Worm (Caenorhabditis elegans) whole organism, mixed stage, embryonic: ENCODE measurements around the gene F40F8.5.

Experiments used
- M03D4.4 ChIP-seq: sonication (generic microtip); optimal IDR thresholded peaks from 2 replicates; lab custom pipeline; 2017; ENCODE audit warnings: mild to moderate bottlenecking, missing genetic modification characterization, missing compliant biosample characterization
- bed-3 ChIP-seq: fragments of 200-800 bp; sonication (Bioruptor generic); optimal IDR thresholded peaks from 3 replicates; lab custom pipeline; 2018; ENCODE audit warnings: mild to moderate bottlenecking, missing genetic modification characterization, moderate library complexity, missing compliant biosample characterization
- blmp-1 ChIP-seq: fragments of 150-350 bp; optimal IDR thresholded peaks from 2 replicates; lab custom pipeline; 2014; ENCODE audit warnings: missing biosample characterization, missing genetic modification characterization
- ceh-43 ChIP-seq: fragments of 200-800 bp; sonication (Bioruptor generic); optimal IDR thresholded peaks from 2 replicates; lab custom pipeline; 2018; ENCODE audit warnings: mild to moderate bottlenecking, missing genetic modification characterization, moderate library complexity, missing compliant biosample characterization
- ces-1 ChIP-seq: fragments of 150-350 bp; optimal IDR thresholded peaks from 2 replicates; lab custom pipeline; 2014; ENCODE audit warnings: missing biosample characterization, missing genetic modification reagents, missing genetic modification characterization
- cnd-1 ChIP-seq: fragments of 200-800 bp; sonication (Bioruptor generic); optimal IDR thresholded peaks from 2 replicates; lab custom pipeline; 2018; ENCODE audit warnings: mild to moderate bottlenecking, missing genetic modification characterization, missing compliant biosample characterization
- drap-1 ChIP-seq: fragments of 200-800 bp; sonication (Bioruptor generic); optimal IDR thresholded peaks from 3 replicates; lab custom pipeline; 2018; ENCODE audit warnings: mild to moderate bottlenecking, missing genetic modification characterization, missing compliant biosample characterization
- elt-1 ChIP-seq: sonication (generic microtip); optimal IDR thresholded peaks from 2 replicates; lab custom pipeline; 2017; ENCODE audit warnings: missing genetic modification characterization, mild to moderate bottlenecking, missing compliant biosample characterization, antibody characterized with exemption, moderate library complexity, borderline replicate concordance; ENCODE audit not compliant: insufficient read depth
- elt-3 ChIP-seq: fragments of 150-350 bp; optimal IDR thresholded peaks from 2 replicates; lab custom pipeline; 2014; ENCODE audit warnings: missing biosample characterization, missing genetic modification characterization
- flh-1 ChIP-seq: fragments of 200-800 bp; sonication (Bioruptor generic); optimal IDR thresholded peaks from 2 replicates; lab custom pipeline; 2018; ENCODE audit warnings: mild to moderate bottlenecking, missing genetic modification characterization, moderate library complexity, missing compliant biosample characterization
- hlh-1 ChIP-seq: fragments of 150-350 bp; optimal IDR thresholded peaks from 2 replicates; lab custom pipeline; 2014; ENCODE audit warnings: missing biosample characterization, missing genetic modification reagents, missing genetic modification characterization
- lin-13 ChIP-seq: fragments of 150-350 bp; optimal IDR thresholded peaks from 2 replicates; lab custom pipeline; 2014; ENCODE audit warnings: missing biosample characterization, missing genetic modification characterization
- lin-32 ChIP-seq: fragments of 200-800 bp; sonication (Bioruptor generic); optimal IDR thresholded peaks from 2 replicates; lab custom pipeline; 2018; ENCODE audit warnings: mild to moderate bottlenecking, missing genetic modification characterization, missing compliant biosample characterization
- lsy-2 ChIP-seq: fragments of 150-350 bp; optimal IDR thresholded peaks from 2 replicates; lab custom pipeline; 2014; ENCODE audit warnings: missing biosample characterization, missing genetic modification characterization
- mab-5 ChIP-seq: fragments of 150-350 bp; optimal IDR thresholded peaks from 2 replicates; lab custom pipeline; 2014; ENCODE audit warnings: missing biosample characterization, missing genetic modification characterization
- mep-1 ChIP-seq: fragments of 150-350 bp; optimal IDR thresholded peaks from 2 replicates; lab custom pipeline; 2017; ENCODE audit warnings: missing biosample characterization, missing genetic modification reagents, missing genetic modification characterization, inconsistent platforms
- mls-2 ChIP-seq: sonication (generic microtip); optimal IDR thresholded peaks from 2 replicates; lab custom pipeline; 2016; ENCODE audit warnings: mild to moderate bottlenecking, missing genetic modification characterization, moderate library complexity, missing compliant biosample characterization
- nhr-12 ChIP-seq: fragments of 150-350 bp; optimal IDR thresholded peaks from 2 replicates; lab custom pipeline; 2014; ENCODE audit warnings: missing biosample characterization, missing genetic modification characterization
- nhr-2 ChIP-seq: fragments of 150-350 bp; optimal IDR thresholded peaks from 2 replicates; lab custom pipeline; 2014; ENCODE audit warnings: missing biosample characterization, missing genetic modification characterization
- nhr-28 ChIP-seq: fragments of 150-350 bp; optimal IDR thresholded peaks from 2 replicates; lab custom pipeline; 2014; ENCODE audit warnings: missing biosample characterization, missing genetic modification characterization
- pha-4 ChIP-seq: fragments of 150-350 bp; optimal IDR thresholded peaks from 2 replicates; lab custom pipeline; 2018; ENCODE audit warnings: missing biosample characterization, missing genetic modification reagents, missing genetic modification characterization
- sem-2 ChIP-seq: fragments of 200-800 bp; sonication (Bioruptor generic); optimal IDR thresholded peaks from 2 replicates; lab custom pipeline; 2018; ENCODE audit warnings: mild to moderate bottlenecking, missing genetic modification characterization, missing compliant biosample characterization
- snpc-4 ChIP-seq: fragments of 150-350 bp; optimal IDR thresholded peaks from 2 replicates; lab custom pipeline; 2014; ENCODE audit warnings: missing biosample characterization, missing genetic modification characterization
- tbx-8 ChIP-seq: fragments of 200-800 bp; sonication (Bioruptor generic); optimal IDR thresholded peaks from 2 replicates; lab custom pipeline; 2018; ENCODE audit warnings: mild to moderate bottlenecking, missing genetic modification characterization, moderate library complexity, missing compliant biosample characterization
- unc-39 ChIP-seq: fragments of 150-350 bp; optimal IDR thresholded peaks from 2 replicates; lab custom pipeline; 2014; ENCODE audit warnings: missing biosample characterization, missing genetic modification characterization
- unc-62 ChIP-seq: fragments of 150-350 bp; optimal IDR thresholded peaks from 2 replicates; lab custom pipeline; 2014; ENCODE audit warnings: missing biosample characterization, missing genetic modification reagents, missing genetic modification characterization
- zip-8 ChIP-seq: fragments of 150-350 bp; optimal IDR thresholded peaks from 2 replicates; lab custom pipeline; 2014; ENCODE audit warnings: missing biosample characterization, missing genetic modification characterization
- ztf-11 ChIP-seq: fragments of 150-350 bp; optimal IDR thresholded peaks from 2 replicates; lab custom pipeline; 2014; ENCODE audit warnings: missing biosample characterization, missing genetic modification characterization

F40F8.5 gene

DNA sequence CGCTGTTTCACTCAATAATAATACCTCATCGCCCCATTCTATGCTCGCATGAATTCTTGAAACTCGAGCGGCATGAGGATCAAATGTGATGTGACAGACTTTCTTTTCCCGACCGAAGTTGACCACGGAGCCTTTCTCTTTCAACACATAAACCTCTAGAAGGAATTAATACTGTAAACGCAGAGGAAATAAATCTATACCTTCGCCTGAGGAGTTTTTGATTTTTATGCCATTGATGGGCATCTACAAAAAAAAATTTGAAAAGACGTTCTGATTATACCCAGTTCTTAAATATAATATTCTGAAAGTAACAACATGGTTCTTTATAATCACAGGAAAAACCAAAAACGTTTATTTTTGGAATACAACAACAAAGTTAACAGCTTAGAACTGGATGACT, 38.5 kb downstream of the F40F8.5 start, which contains the start of gene nbs-1:
TSS of gene nbs-1 (minus strand) at position 246 of the 400 bp plus-strand sequence.
- TF ChIP-seq nhr-28 (tag; lab: Kevin White, UChicago), result no peak
- no peak for TF ChIP-seq snpc-4
- TF ChIP-seq tbx-8, result no peak
- TF ChIP-seq hlh-1 (tag; lab: Kevin White, UChicago), result no peak
- TF ChIP-seq sem-2 (GFP tag; lab: Kevin White, UChicago), result no peak

DNA sequence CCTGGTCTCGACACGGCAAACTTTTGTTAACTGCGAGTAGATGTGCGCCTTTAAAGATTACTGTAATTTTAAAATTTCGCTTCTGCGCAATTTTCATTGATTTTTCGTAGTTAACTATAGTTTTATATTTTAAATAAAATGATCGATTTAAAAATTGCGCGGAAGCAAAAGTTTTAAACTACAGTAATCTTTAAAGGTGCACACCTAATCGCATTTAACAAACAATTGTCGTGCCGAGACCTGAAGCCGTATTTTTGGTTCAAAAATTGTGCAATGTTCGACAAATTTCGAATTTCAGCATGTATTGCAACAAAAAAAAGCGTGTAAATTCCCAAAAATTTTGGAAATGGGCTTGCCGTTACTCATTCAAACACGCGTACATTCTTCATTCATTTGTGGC, 40.3 kb downstream of the F40F8.5 start:
- TF ChIP-seq zip-8, result no peak
- TF ChIP-seq lsy-2 (tag; lab: Kevin White, UChicago), result no peak
- no peak for TF ChIP-seq blmp-1
- TF ChIP-seq mls-2 (tag; lab: Kevin White, UChicago), result no peak
- TF ChIP-seq bed-3, result no peak
- TF ChIP-seq ztf-11 (tag; lab: Kevin White, UChicago), result no peak
- TF ChIP-seq ceh-43 (GFP tag; lab: Kevin White, UChicago), result no peak
- no peak for TF ChIP-seq elt-1 (tag; lab: Kevin White, UChicago)
- no peak for TF ChIP-seq nhr-12 (tag; lab: Kevin White, UChicago)
- TF ChIP-seq, all 35 proteins: peak for 0

DNA sequence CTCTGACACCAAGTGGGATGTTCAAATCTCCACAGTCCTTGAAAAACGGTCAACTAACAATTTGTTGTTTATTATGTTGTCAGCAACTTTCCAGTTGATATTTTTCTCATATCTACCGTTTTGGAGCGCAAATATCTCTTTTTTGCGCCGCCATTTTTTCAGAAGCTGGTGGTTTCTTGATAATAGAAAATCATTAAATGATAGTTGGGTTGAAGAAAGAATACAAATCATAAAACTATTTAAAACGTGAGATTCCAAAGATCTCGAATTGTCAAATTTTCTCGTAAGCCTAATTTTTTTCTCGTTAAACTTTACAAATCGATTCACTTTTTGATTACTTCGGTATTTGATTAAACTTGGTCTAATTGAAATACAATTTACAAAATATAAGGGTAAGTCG, 42.3 kb downstream of the F40F8.5 start, which contains the start of gene rpl-42:
TSS of gene rpl-42 (plus strand) at position 301 of the 400 bp plus-strand sequence.
- no peak for TF ChIP-seq hlh-1 (tag; lab: Kevin White, UChicago)
- no peak for TF ChIP-seq elt-3 (tag; lab: Kevin White, UChicago)
- no peak for TF ChIP-seq blmp-1
- TF ChIP-seq lsy-2 (tag; lab: Kevin White, UChicago), result no peak
- TF ChIP-seq, all 35 proteins: peak for 0

DNA sequence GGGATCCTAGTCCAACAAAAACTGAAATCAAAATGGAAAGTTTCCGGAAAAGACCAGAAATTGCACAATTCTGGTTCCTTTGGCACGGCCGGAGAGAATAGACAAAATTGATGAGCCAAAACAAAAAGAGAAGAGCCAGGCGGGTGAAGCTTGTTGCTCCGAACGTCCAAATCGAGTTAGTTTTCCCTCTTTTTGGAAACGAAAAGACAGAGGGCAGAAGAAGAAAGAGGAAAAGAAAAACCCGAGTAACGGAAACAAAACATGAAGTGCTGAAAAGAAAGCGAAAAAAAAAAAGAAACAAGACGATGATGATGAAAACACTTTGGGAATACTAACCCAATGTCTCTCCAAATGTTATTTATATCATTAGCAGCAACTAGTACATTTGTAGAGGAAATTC, 43.2 kb downstream of the F40F8.5 start:
- TF ChIP-seq ces-1 (GFP tag; lab: Kevin White, UChicago), result peak; percentile 87
- TF ChIP-seq mab-5 (tag; lab: Kevin White, UChicago), result no peak
- no peak for TF ChIP-seq flh-1 (GFP tag; lab: Kevin White, UChicago)
- TF ChIP-seq, all 35 proteins: peak for 1

DNA sequence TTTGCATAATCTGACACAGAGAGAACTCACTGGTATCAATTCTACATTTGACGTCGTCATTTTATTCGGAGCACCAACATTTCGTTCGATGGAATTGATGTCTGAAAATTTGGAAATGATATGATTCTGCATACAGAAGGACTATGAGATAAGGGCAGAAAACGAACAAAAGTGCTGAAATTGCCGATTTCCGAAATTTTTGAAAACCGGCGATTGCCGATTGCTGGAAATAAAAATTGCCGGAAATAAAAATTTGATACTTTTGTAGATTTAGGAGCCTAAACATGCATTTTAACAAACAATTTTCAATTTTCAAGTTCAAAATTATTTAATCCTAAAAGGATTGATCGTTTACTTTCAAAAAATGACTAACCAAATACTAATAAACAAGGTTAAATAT, 45.4 kb downstream of the F40F8.5 start, which contains the start of gene unc-53:
TSS of gene unc-53 (minus strand) at position 101 of the 400 bp plus-strand sequence.
- no peak for TF ChIP-seq ceh-43 (GFP tag; lab: Kevin White, UChicago)
- TF ChIP-seq mab-5 (tag; lab: Kevin White, UChicago), result no peak
- TF ChIP-seq cnd-1 (tag; lab: Kevin White, UChicago), result no peak
- no peak for TF ChIP-seq unc-62 (GFP tag; lab: Kevin White, UChicago)
- no peak for TF ChIP-seq unc-39 (tag; lab: Kevin White, UChicago)
- TF ChIP-seq M03D4.4 (tag; lab: Kevin White, UChicago), result no peak
- TF ChIP-seq lin-13, result no peak
- TF ChIP-seq nhr-12 (tag; lab: Kevin White, UChicago), result no peak
- TF ChIP-seq ces-1 (GFP tag; lab: Kevin White, UChicago), result no peak
- no peak for TF ChIP-seq mls-2 (tag; lab: Kevin White, UChicago)
- no peak for TF ChIP-seq pha-4 (tag; lab: Kevin White, UChicago)
- TF ChIP-seq elt-1 (tag; lab: Kevin White, UChicago), result no peak
- no peak for TF ChIP-seq lin-32 (GFP tag; lab: Kevin White, UChicago)
- TF ChIP-seq mep-1, result no peak
- no peak for TF ChIP-seq flh-1 (GFP tag; lab: Kevin White, UChicago)
- no peak for TF ChIP-seq blmp-1
- no peak for TF ChIP-seq hlh-1 (tag; lab: Kevin White, UChicago)
- TF ChIP-seq tbx-8, result no peak
- TF ChIP-seq nhr-2 (tag; lab: Kevin White, UChicago), result no peak

DNA sequence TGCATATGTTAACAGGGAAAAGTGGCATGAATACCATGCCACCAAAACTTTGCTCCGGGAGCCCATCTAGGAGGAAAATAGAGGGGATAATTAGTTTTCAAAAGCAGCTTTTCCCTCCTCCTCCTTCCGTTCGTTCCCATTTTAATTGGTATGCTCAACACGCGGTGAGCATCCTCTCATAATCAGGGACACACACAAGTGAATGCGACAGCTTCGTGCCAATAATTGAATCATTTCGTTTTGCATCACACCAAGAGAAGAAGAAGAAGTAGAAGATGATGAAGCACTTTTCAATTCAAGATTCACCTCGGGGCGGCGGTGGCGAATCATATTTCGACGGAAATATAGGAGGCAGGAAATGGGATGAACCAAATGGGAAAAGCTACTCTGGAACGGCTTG, 46.6 kb downstream of the F40F8.5 start:
- TF ChIP-seq ces-1 (GFP tag; lab: Kevin White, UChicago), result peak; percentile 97
- no peak for TF ChIP-seq drap-1 (GFP tag; lab: Kevin White, UChicago)
- no peak for TF ChIP-seq blmp-1
- peak; percentile 30 for TF ChIP-seq mls-2 (tag; lab: Kevin White, UChicago)
